Fruit fly (Drosophila melanogaster) whole organism, embryonic: ENCODE results near the gene CG10970.
A peak's percentile ranks its signal among the peaks of the same experiment; 100 is the strongest.

Source experiments
- Antp ChIP-seq: fragments of 200-800 bp; sonication (Bioruptor generic); optimal IDR thresholded peaks from 3 replicates; lab custom pipeline; 2016; ENCODE audit warnings: missing biosample characterization, missing genetic modification characterization
- Awh ChIP-seq: fragments of 200-800 bp; sonication (Bioruptor generic); IDR thresholded peaks from 2 replicates; pipeline ENCODE4, ENCODE4 v1.3.6; 2022; ENCODE audit warnings: missing biosample characterization, missing genetic modification characterization
- CG10274 ChIP-seq: fragments of 200-800 bp; sonication (Bioruptor generic); optimal IDR thresholded peaks from 3 replicates; lab custom pipeline; 2017; ENCODE audit warnings: missing biosample characterization, mild to moderate bottlenecking, missing genetic modification characterization
- CG10462 ChIP-seq: fragments of 200-800 bp; sonication (Bioruptor generic); optimal IDR thresholded peaks from 2 replicates; lab custom pipeline; 2016; ENCODE audit warnings: missing biosample characterization, missing genetic modification characterization
- CG11696 ChIP-seq: fragments of 200-800 bp; sonication (Bioruptor generic); IDR thresholded peaks from 2 replicates; pipeline ENCODE4 v1.3.6; 2022; ENCODE audit warnings: missing biosample characterization, missing genetic modification characterization
- CG12659 ChIP-seq: fragments of 200-800 bp; sonication (Bioruptor generic); optimal IDR thresholded peaks from 3 replicates; lab custom pipeline; 2017; ENCODE audit warnings: mild to moderate bottlenecking, missing biosample characterization, missing genetic modification reagents, missing genetic modification characterization
- CG12769 ChIP-seq: fragments of 200-800 bp; sonication (Bioruptor generic); optimal IDR thresholded peaks from 2 replicates; lab custom pipeline; 2019; ENCODE audit warnings: missing biosample characterization, mild to moderate bottlenecking, missing genetic modification characterization, moderate library complexity
- CG15479 ChIP-seq: fragments of 200-800 bp; sonication (Bioruptor generic); optimal IDR thresholded peaks from 3 replicates; lab custom pipeline; 2019; ENCODE audit warnings: missing biosample characterization, mild to moderate bottlenecking, missing genetic modification characterization, moderate library complexity
- CG17361 ChIP-seq: fragments of 200-800 bp; sonication (Bioruptor generic); IDR thresholded peaks from 3 replicates; pipeline ENCODE4 v1.3.6; 2022; ENCODE audit warnings: missing biosample characterization, missing genetic modification characterization
- CG1792 ChIP-seq: fragments of 200-800 bp; sonication (Bioruptor generic); optimal IDR thresholded peaks from 2 replicates; lab custom pipeline; 2016; ENCODE audit warnings: missing biosample characterization, missing genetic modification characterization
- CG18262 ChIP-seq: fragments of 200-800 bp; optimal IDR thresholded peaks from 3 replicates; lab custom pipeline; 2019; ENCODE audit warnings: missing biosample characterization, mild to moderate bottlenecking, missing genetic modification characterization, moderate library complexity
- CG31365 ChIP-seq: fragments of 200-800 bp; sonication (Bioruptor generic); optimal IDR thresholded peaks from 2 replicates; lab custom pipeline; 2018; ENCODE audit warnings: missing biosample characterization, mild to moderate bottlenecking, missing genetic modification characterization
- CG34376 ChIP-seq: fragments of 200-800 bp; sonication (Bioruptor generic); optimal IDR thresholded peaks from 2 replicates; lab custom pipeline; 2018; ENCODE audit warnings: missing biosample characterization, mild to moderate bottlenecking, missing genetic modification characterization
- CG4282 ChIP-seq: fragments of 200-800 bp; sonication (Bioruptor generic); optimal IDR thresholded peaks from 2 replicates; lab custom pipeline; 2016; ENCODE audit warnings: missing biosample characterization, missing genetic modification characterization
- CG5180 ChIP-seq: fragments of 200-800 bp; sonication (Bioruptor generic); optimal IDR thresholded peaks from 3 replicates; lab custom pipeline; 2017; ENCODE audit warnings: missing biosample characterization, missing genetic modification characterization, mild to moderate bottlenecking, moderate library complexity, missing genetic modification reagents
- CG8281 ChIP-seq: fragments of 200-800 bp; sonication (Bioruptor generic); optimal IDR thresholded peaks from 2 replicates; lab custom pipeline; 2018; ENCODE audit warnings: missing biosample characterization, mild to moderate bottlenecking, missing genetic modification characterization, moderate library complexity
- Camta ChIP-seq: fragments of 200-800 bp; sonication (Bioruptor generic); optimal IDR thresholded peaks from 2 replicates; lab custom pipeline; 2016; ENCODE audit warnings: missing biosample characterization, missing genetic modification characterization
- Eip74EF ChIP-seq, 2 experiments: fragments of 200-800 bp in 1 of 2; fragments of >200 bp in 1 of 2; sonication (Bioruptor generic) in 1 of 2; optimal IDR thresholded peaks; 2 replicates each; lab custom pipeline; 2017 to 2019; ENCODE audit warnings: missing biosample characterization in 2 of 2, missing genetic modification characterization in 2 of 2, mild to moderate bottlenecking in 1 of 2, moderate library complexity in 1 of 2
- Fer2 ChIP-seq: fragments of 200-800 bp; sonication (Bioruptor generic); optimal IDR thresholded peaks from 2 replicates; lab custom pipeline; 2018; ENCODE audit warnings: missing biosample characterization, mild to moderate bottlenecking, missing genetic modification characterization, moderate library complexity
- HLHmδ ChIP-seq: fragments of 200-800 bp; sonication (Bioruptor generic); optimal IDR thresholded peaks from 2 replicates; lab custom pipeline; 2018; ENCODE audit warnings: missing biosample characterization, mild to moderate bottlenecking, missing genetic modification characterization, moderate library complexity
- Hmr ChIP-seq: fragments of 200-800 bp; sonication (Bioruptor generic); optimal IDR thresholded peaks from 3 replicates; lab custom pipeline; 2017; ENCODE audit warnings: mild to moderate bottlenecking, missing biosample characterization, missing genetic modification reagents, missing genetic modification characterization
- Jarid2 ChIP-seq: fragments of 200-800 bp; sonication (Bioruptor generic); optimal IDR thresholded peaks from 3 replicates; lab custom pipeline; 2017; ENCODE audit warnings: mild to moderate bottlenecking, missing biosample characterization, missing genetic modification reagents, missing genetic modification characterization
- Nf-YA ChIP-seq: fragments of 200-800 bp; sonication (Bioruptor generic); IDR thresholded peaks from 2 replicates; pipeline ENCODE4 v1.3.6; 2022; ENCODE audit warnings: missing biosample characterization, missing genetic modification characterization
- Rfx ChIP-seq: fragments of 200-800 bp; sonication (Bioruptor generic); IDR thresholded peaks from 2 replicates; pipeline ENCODE4 v1.3.6; 2022; ENCODE audit warnings: missing biosample characterization, missing genetic modification characterization
- Ssrp ChIP-seq: fragments of 200-800 bp; sonication (Bioruptor generic); optimal IDR thresholded peaks from 2 replicates; lab custom pipeline; 2018; ENCODE audit warnings: missing biosample characterization, mild to moderate bottlenecking, missing genetic modification characterization, moderate library complexity
- cas ChIP-seq: fragments of 200-800 bp; sonication (Bioruptor generic); IDR thresholded peaks from 2 replicates; pipeline ENCODE4 v1.3.6; 2022; ENCODE audit warnings: missing biosample characterization, missing genetic modification characterization
- crol ChIP-seq: fragments of 200-800 bp; sonication (Bioruptor generic); IDR thresholded peaks from 2 replicates; pipeline ENCODE4 v1.3.6; 2022; ENCODE audit warnings: missing biosample characterization, missing genetic modification characterization
- da ChIP-seq: fragments of 200-800 bp; sonication (Bioruptor generic); optimal IDR thresholded peaks from 2 replicates; lab custom pipeline; 2016; ENCODE audit warnings: missing biosample characterization, missing genetic modification characterization
- dmrt11E ChIP-seq: fragments of 200-800 bp; sonication (Bioruptor generic); optimal IDR thresholded peaks from 3 replicates; lab custom pipeline; 2018; ENCODE audit warnings: missing biosample characterization, mild to moderate bottlenecking, missing genetic modification characterization, moderate library complexity
- ems ChIP-seq: fragments of 200-800 bp; sonication (Bioruptor generic); optimal IDR thresholded peaks from 3 replicates; lab custom pipeline; 2016; ENCODE audit warnings: missing biosample characterization, missing genetic modification characterization
- fd3F ChIP-seq: fragments of 200-800 bp; sonication (Bioruptor generic); optimal IDR thresholded peaks from 2 replicates; lab custom pipeline; 2018; ENCODE audit warnings: missing biosample characterization, mild to moderate bottlenecking, missing genetic modification characterization, moderate library complexity
- fd64A ChIP-seq: fragments of 200-800 bp; sonication (Bioruptor generic); optimal IDR thresholded peaks from 3 replicates; lab custom pipeline; 2018; ENCODE audit warnings: missing biosample characterization, mild to moderate bottlenecking, missing genetic modification characterization
- gem ChIP-seq: fragments of 200-800 bp; sonication (Bioruptor generic); optimal IDR thresholded peaks from 2 replicates; lab custom pipeline; 2019; ENCODE audit warnings: missing biosample characterization, mild to moderate bottlenecking, missing genetic modification characterization, moderate library complexity
- grn ChIP-seq: fragments of 200-800 bp; sonication (Bioruptor generic); optimal IDR thresholded peaks from 3 replicates; lab custom pipeline; 2017; ENCODE audit warnings: missing biosample characterization, missing genetic modification characterization
- hth ChIP-seq: fragments of >200 bp; optimal IDR thresholded peaks from 2 replicates; lab custom pipeline; 2017; ENCODE audit warnings: inconsistent platforms
- knrl ChIP-seq: fragments of 200-800 bp; sonication (Bioruptor generic); IDR thresholded peaks from 3 replicates; pipeline ENCODE4 v1.3.6; 2022; ENCODE audit warnings: missing biosample characterization, missing genetic modification characterization; ENCODE audit not compliant: partially characterized antibody
- nom ChIP-seq: fragments of 200-800 bp; sonication (Bioruptor generic); optimal IDR thresholded peaks from 2 replicates; lab custom pipeline; 2017; ENCODE audit warnings: missing biosample characterization, missing genetic modification characterization, mild to moderate bottlenecking, moderate library complexity, missing genetic modification reagents
- sens ChIP-seq: fragments of 200-800 bp; sonication (Bioruptor generic); peaks from one replicate; lab custom pipeline; 2016; ENCODE audit warnings: missing biosample characterization, missing genetic modification characterization
- slbo ChIP-seq: fragments of 200-800 bp; sonication (Bioruptor generic); IDR thresholded peaks from 2 replicates; pipeline ENCODE4 v1.3.6; 2022; ENCODE audit warnings: missing biosample characterization, missing genetic modification characterization
- toy ChIP-seq: fragments of 200-800 bp; sonication (Bioruptor generic); IDR thresholded peaks from 2 replicates; pipeline ENCODE4 v1.3.6; 2022; ENCODE audit warnings: missing biosample characterization, missing genetic modification characterization
- tup ChIP-seq: fragments of 200-800 bp; sonication (Bioruptor generic); optimal IDR thresholded peaks from 2 replicates; lab custom pipeline; 2016; ENCODE audit warnings: missing biosample characterization, mild to moderate bottlenecking, missing genetic modification characterization, moderate library complexity
- wor ChIP-seq: fragments of 200-800 bp; sonication (Bioruptor generic); IDR thresholded peaks from 2 replicates; pipeline ENCODE4 v1.3.6; 2022; ENCODE audit warnings: missing biosample characterization, missing genetic modification characterization
- zen2 ChIP-seq: fragments of 200-800 bp; sonication (Bioruptor generic); IDR thresholded peaks from 3 replicates; pipeline ENCODE4 v1.3.6; 2022; ENCODE audit warnings: missing biosample characterization, missing genetic modification characterization; ENCODE audit not compliant: partially characterized antibody
- zf30C ChIP-seq: fragments of 200-800 bp; sonication (Bioruptor generic); optimal IDR thresholded peaks from 3 replicates; lab custom pipeline; 2018; ENCODE audit warnings: missing biosample characterization, mild to moderate bottlenecking, missing genetic modification characterization

CG10970 gene

DNA sequence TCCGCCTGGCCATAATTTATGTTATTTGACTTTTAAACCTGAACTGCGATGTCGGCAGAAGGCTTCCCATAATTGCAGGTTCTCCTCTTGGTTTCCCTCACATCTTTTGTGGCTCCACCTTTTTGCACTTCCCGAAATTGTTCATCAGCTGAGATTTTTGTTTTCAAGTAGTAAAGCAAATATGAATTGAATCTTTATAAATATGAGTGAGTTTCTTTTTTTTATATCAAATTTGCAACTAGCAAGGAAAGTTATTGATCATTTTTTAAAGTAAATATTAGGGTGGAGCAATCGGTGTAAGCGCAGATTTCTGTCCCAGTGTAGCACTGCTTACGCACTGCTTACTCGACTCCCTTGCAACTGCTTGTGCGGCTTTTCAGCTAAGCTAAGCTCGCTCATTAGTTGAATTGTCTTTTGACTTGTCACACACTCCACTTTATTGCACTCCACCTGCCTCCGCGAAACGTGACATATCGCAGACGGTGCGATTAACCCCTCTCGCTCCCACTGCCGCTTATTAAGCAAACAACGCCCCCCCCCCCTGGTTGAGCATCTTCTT, 24.7 kb downstream of the CG10970 start:
- TF ChIP-seq fd3F (no peak), Camta (GFP tag; lab: Kevin White, UChicago) (no peak), Nf-YA (no peak), sens (GFP tag; lab: Kevin White, UChicago) (peak; percentile 87), CG12769 (tag; lab: Kevin White, UChicago) (no peak), crol (GFP tag; lab: Robert Waterston, UW) (peak; percentile 39; the same call in 1 of the 2 replicates), Fer2 (tag; lab: Kevin White, UChicago) (no peak), tup (no peak), Awh (GFP tag; lab: Robert Waterston, UW) (peak; percentile 12; the same call in 1 of the 2 replicates), fd64A (GFP tag; lab: Kevin White, UChicago) (no peak), zf30C (GFP tag; lab: Kevin White, UChicago) (peak; percentile 25), Jarid2 (GFP tag; lab: Kevin White, UChicago) (no peak), Antp (no peak), slbo (no peak), CG18262 (tag; lab: Kevin White, UChicago) (no peak), knrl (GFP tag; lab: Robert Waterston, UW) (no peak), CG4282 (no peak), CG8281 (tag; lab: Kevin White, UChicago) (no peak), hth (lab: Kevin White, UChicago) (no peak), CG12659 (GFP tag; lab: Kevin White, UChicago) (no peak), Eip74EF (GFP tag; optimal IDR thresholded peaks at IDR 0.05; lab: Kevin White, UChicago) (peak in 1 of 2 experiments; percentile 71), CG11696 (no peak), CG31365 (peak; percentile 90), dmrt11E (tag; lab: Kevin White, UChicago) (peak; percentile 4), gem (tag; lab: Kevin White, UChicago) (peak; percentile 23), CG17361 (GFP tag; lab: Robert Waterston, UW) (no peak), Rfx (no peak), cas (GFP tag; lab: Robert Waterston, UW) (no peak), CG10274 (GFP tag; lab: Kevin White, UChicago) (no peak), zen2 (GFP tag; lab: Robert Waterston, UW) (no peak), wor (GFP tag; lab: Robert Waterston, UW) (no peak), toy (GFP tag; lab: Robert Waterston, UW) (no peak), Hmr (GFP tag; lab: Kevin White, UChicago) (no peak), CG10462 (GFP tag; lab: Kevin White, UChicago) (no peak)
- TF ChIP-seq, all 482 proteins: peak for 8

- TF ChIP-seq CG34376 (GFP tag; lab: Kevin White, UChicago) (no peak), grn (GFP tag; lab: Kevin White, UChicago) (peak; percentile 79), Ssrp (no peak), nom (GFP tag; lab: Kevin White, UChicago) (no peak), CG5180 (GFP tag; lab: Kevin White, UChicago) (no peak), da (GFP tag; lab: Kevin White, UChicago) (no peak), ems (GFP tag; lab: Kevin White, UChicago) (no peak), CG1792 (GFP tag; lab: Kevin White, UChicago) (no peak), HLHmδ (GFP tag; lab: Kevin White, UChicago) (no peak), CG15479 (GFP tag; lab: Kevin White, UChicago) (peak; percentile 61)
These were observed 26.4 kb downstream of the CG10970 start for dm6 chrX:9044857-9045256.
